Fruit fly (Drosophila melanogaster): ENCODE measurements around the gene CG5783.

Gene CG5783

DNA sequence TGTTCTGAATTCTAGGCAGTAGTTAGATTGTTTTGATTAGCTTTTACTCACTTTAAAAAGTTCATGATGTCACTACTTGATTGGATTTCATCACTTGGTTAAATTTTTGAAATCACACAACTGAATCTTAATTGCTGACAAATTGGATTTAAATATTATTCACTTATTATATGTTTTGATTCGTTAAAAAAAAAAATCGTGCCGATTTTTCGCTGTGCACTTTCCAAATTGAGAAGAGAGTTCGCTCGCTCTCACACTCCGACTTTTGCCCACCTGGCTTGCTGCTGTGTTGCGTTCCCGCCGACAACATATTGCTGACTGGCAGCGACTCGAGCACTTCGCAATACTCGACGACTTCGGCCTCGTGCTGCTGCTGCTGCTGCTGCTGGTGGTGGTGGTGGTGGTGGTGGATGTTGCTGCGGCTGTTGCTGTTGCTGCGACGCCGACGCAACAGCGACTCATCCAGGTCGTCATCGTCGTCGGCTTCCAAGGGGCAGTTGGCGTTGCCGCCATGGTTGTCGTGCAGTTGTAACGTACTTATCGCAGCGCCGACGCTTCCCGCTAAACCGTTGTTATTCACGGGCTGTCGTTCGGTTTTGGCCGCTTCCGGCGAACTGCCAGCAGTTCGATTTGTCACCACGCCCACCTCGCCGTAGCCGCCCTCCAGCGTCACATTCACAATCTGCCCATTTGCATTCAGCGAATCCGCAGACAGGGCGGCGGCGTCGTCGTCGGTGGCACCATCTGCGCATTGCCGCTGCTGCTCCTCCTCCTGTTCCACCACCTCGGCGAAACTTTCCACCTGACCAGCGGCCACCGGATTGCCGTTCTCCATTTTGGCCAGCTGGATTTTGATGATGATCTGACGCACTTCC lies 14.1 kb upstream of the CG5783 start (continued):
- TF ChIP-seq CG6683 (GFP tag; optimal IDR thresholded peaks at IDR 0.05) = peak; percentile 47
- peak; percentile 68 for TF ChIP-seq PHDP (tag; optimal IDR thresholded peaks at IDR 0.05)
- no peak for TF ChIP-seq gsb (GFP tag; IDR thresholded peaks at IDR 0.05)
- TF ChIP-seq lola (GFP tag; optimal IDR thresholded peaks at IDR 0.05) = peak in 1 of 3 experiments; percentile 39
- TF ChIP-seq CG16863 (GFP tag; optimal IDR thresholded peaks at IDR 0.05) = peak; percentile 56
- TF ChIP-seq CG16779 (GFP tag; IDR thresholded peaks at IDR 0.05) = peak; percentile 15; the same call in 1 of the 2 replicates

- TF ChIP-seq Med (GFP tag) = peak; percentile 41
- 0 out of 2 replicates have a peak, but pooled peaks have one; percentile 12 for TF ChIP-seq CG42726 (GFP tag; IDR thresholded peaks at IDR 0.05; ENCODE audit: partially characterized antibody)
- no peak for TF ChIP-seq CG18011 (GFP tag; optimal IDR thresholded peaks at IDR 0.05)
Measured at dm6 chr2L:18143176-18143575, 12.7 kb upstream of the CG5783 start.

DNA sequence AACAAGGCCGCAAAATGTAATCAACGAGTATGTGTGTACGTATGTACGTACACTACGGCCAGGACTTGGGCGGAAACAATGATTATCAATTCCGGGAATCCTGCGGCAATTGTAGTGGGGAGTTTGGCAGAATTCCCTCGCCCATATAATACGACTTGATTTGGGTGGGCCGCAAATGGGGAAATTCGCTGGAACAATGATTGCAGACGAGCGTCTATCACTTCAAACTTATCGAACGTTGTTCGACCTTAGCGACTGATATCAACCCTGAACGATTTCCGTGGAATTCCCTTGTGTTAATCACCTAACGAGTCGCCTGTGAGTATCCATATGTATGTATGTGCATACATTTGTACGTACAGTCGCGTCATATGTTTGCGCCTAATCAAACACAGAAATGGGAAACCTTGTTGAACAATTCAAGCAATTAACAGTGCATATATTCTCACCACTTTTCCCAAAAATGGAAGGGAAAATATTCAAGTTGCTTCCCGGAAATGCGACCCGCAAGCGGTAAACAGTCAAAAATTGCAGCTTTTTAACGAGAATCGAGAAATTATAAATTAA lies 11.5 kb upstream of the CG5783 start:
- TF ChIP-seq CG6272 (GFP tag; IDR thresholded peaks at IDR 0.05) (no peak), sd (tag; optimal IDR thresholded peaks at IDR 0.05) (peak; percentile 24), ems (GFP tag; optimal IDR thresholded peaks at IDR 0.05) (no peak), zen (tag; optimal IDR thresholded peaks at IDR 0.05) (peak; percentile 21), CG2199 (GFP tag; IDR thresholded peaks at IDR 0.05) (no peak), grn (GFP tag; optimal IDR thresholded peaks at IDR 0.05) (no peak), exex (tag; optimal IDR thresholded peaks at IDR 0.05) (peak; percentile 73), CG15479 (GFP tag; optimal IDR thresholded peaks at IDR 0.05) (peak; percentile 70), CG10543 (GFP tag; optimal IDR thresholded peaks at IDR 0.05) (peak; percentile 0), pros (GFP tag; optimal IDR thresholded peaks at IDR 0.05) (peak; percentile 24), twi (tag; optimal IDR thresholded peaks at IDR 0.05) (peak; percentile 36), Stat92E (GFP tag; optimal IDR thresholded peaks at IDR 0.05) (peak in 2 of 3 experiments; percentile 62 to 84), mirr (GFP tag; optimal IDR thresholded peaks at IDR 0.05) (peak; percentile 31), kni (GFP tag; optimal IDR thresholded peaks at IDR 0.05) (peak; percentile 40), nerfin-2 (GFP tag; IDR thresholded peaks at IDR 0.05; ENCODE audit: partially characterized antibody) (no peak), yki (optimal IDR thresholded peaks at IDR 0.05) (no peak), ftz-f1 (GFP tag; optimal IDR thresholded peaks at IDR 0.05) (peak; percentile 16), CoRest (tag; optimal IDR thresholded peaks at IDR 0.05) (no peak), D19A (tag; optimal IDR thresholded peaks at IDR 0.05) (peak; percentile 13)

DNA sequence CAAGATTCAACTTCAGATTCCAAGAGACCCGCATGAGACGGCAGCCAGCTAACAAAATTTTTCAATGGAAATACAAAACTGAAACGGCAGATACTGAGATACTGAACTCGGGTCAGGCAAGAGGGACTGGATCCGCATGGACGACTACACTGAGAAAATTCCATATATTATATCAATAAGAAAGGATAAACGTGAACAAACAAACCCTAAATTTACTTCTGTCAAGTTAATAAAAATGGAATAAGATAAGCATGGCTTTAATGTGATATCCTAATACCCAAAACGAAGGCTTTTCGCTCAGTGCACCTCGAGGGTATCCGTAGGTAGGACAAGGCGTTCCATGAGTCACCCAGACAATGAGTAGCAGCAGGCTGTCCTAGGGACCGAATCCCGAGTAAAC lies 10.6 kb upstream of the CG5783 start:
- no peak for TF ChIP-seq Lpt (GFP tag; optimal IDR thresholded peaks at IDR 0.05)
- peak; percentile 30 for TF ChIP-seq CG17186 (GFP tag; optimal IDR thresholded peaks at IDR 0.05)
- TF ChIP-seq klu (GFP tag; IDR thresholded peaks at IDR 0.05) = peak; percentile 63
- peak; percentile 87 for TF ChIP-seq pnt (GFP tag; optimal IDR thresholded peaks at IDR 0.05)
- TF ChIP-seq CG12299 (tag; optimal IDR thresholded peaks at IDR 0.05) = peak; percentile 22
- peak; percentile 76 for TF ChIP-seq Elba2 (GFP tag; optimal IDR thresholded peaks at IDR 0.05)
- no peak for TF ChIP-seq Opbp (GFP tag; IDR thresholded peaks at IDR 0.05; ENCODE audit: partially characterized antibody)
- peak; percentile 84 for TF ChIP-seq NC2α (GFP tag; optimal IDR thresholded peaks at IDR 0.05)
- TF ChIP-seq B-H1 (GFP tag; IDR thresholded peaks at IDR 0.05) = peak; percentile 39; the same call in 1 of the 3 replicates
- no peak for TF ChIP-seq Lim3 (GFP tag; IDR thresholded peaks at IDR 0.05)
- TF ChIP-seq Dek (tag; optimal IDR thresholded peaks at IDR 0.05) = peak; percentile 62
- TF ChIP-seq da (GFP tag; optimal IDR thresholded peaks at IDR 0.05) = peak; percentile 29
- TF ChIP-seq D (optimal IDR thresholded peaks at IDR 0.05) = no peak
- TF ChIP-seq D (GFP tag; optimal IDR thresholded peaks at IDR 0.05) = peak; percentile 91
- peak; percentile 67 for TF ChIP-seq CG31388 (GFP tag; optimal IDR thresholded peaks at IDR 0.05)
- TF ChIP-seq CG30020 (tag; optimal IDR thresholded peaks at IDR 0.05) = peak; percentile 58
- peak; percentile 13 for TF ChIP-seq ftz-f1 (GFP tag; optimal IDR thresholded peaks at IDR 0.05)
- TF ChIP-seq CG9609 (GFP tag; optimal IDR thresholded peaks at IDR 0.05) = peak; percentile 87

Data from whole organism, embryonic.